Worm (Caenorhabditis elegans) whole organism, midembryonic: ENCODE measurements around the gene F44B9.2.

Source experiments
- T22C8.4 ChIP-seq: fragments of 200-800 bp; sonication (Bioruptor generic); IDR thresholded peaks from 2 replicates; pipeline ENCODE4 v1.3.6; 2022; ENCODE audit warnings: missing genetic modification characterization, missing compliant biosample characterization
- cog-1 ChIP-seq: sonication (generic microtip); optimal IDR thresholded peaks from 2 replicates; lab custom pipeline; 2016; ENCODE audit warnings: missing genetic modification characterization, missing compliant biosample characterization
- flt-1 ChIP-seq: fragments of 200-800 bp; sonication (Bioruptor generic); IDR thresholded peaks from 2 replicates; pipeline ENCODE4 v1.3.6; 2022; ENCODE audit warnings: missing genetic modification characterization, missing compliant biosample characterization
- klf-2 ChIP-seq: fragments of 200-800 bp; sonication (Bioruptor generic); conservative IDR thresholded peaks from 2 replicates; pipeline ENCODE4 v1.3.6; 2022; ENCODE audit warnings: missing genetic modification reagents, missing genetic modification characterization, missing compliant biosample characterization
- med-1 ChIP-seq: sonication (generic microtip); optimal IDR thresholded peaks from 2 replicates; lab custom pipeline; 2017; ENCODE audit warnings: missing genetic modification characterization, mild to moderate bottlenecking, missing compliant biosample characterization, antibody characterized with exemption, missing genetic modification reagents; ENCODE audit not compliant: insufficient read depth
- ref-1 ChIP-seq: fragments of 200-800 bp; sonication (Bioruptor generic); conservative IDR thresholded peaks from 2 replicates; pipeline ENCODE4 v1.3.6; 2022; ENCODE audit warnings: missing genetic modification reagents, missing genetic modification characterization, missing compliant biosample characterization
- tab-1 ChIP-seq: fragments of 200-800 bp; sonication (Bioruptor generic); IDR thresholded peaks from 2 replicates; pipeline ENCODE4 v1.3.6; 2022; ENCODE audit warnings: missing genetic modification characterization, missing compliant biosample characterization
- ztf-23 ChIP-seq: fragments of 200-800 bp; sonication (Bioruptor generic); IDR thresholded peaks from 2 replicates; pipeline ENCODE4 v1.3.6; 2022; ENCODE audit warnings: missing genetic modification reagents, missing genetic modification characterization, missing compliant biosample characterization
- ztf-29 ChIP-seq: fragments of 200-800 bp; sonication (Bioruptor generic); IDR thresholded peaks from 2 replicates; pipeline ENCODE4 v1.3.6; 2022; ENCODE audit warnings: missing genetic modification reagents, missing genetic modification characterization, missing compliant biosample characterization

Gene F44B9.2

DNA sequence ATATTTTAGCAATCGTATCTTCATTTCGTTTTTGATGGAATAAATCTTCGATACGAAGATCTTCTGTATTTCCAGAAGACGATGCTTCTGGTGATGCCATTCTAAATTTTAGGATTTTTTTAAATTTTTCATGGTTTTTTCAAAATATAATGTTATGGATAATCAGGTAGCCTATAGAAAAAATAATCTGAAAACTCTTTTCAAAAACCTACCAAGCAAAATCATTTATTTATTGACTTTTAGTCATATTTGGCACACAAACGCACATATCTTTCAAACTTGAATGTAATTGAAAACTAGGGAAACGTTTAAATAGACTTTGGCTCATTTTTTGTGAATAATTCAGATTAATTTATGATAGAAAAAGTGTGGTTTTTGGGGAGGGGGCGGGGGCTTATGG, 5.8 kb upstream of the F44B9.2 start, which contains the start of gene F44B9.5:
Gene F44B9.5, minus strand, starts transcription at position 101 of the 400 bp plus-strand sequence.
- no peak for TF ChIP-seq ref-1 (GFP tag; lab: Robert Waterston, UW)
- TF ChIP-seq flt-1 (GFP tag; lab: Robert Waterston, UW) = no peak
- no peak for TF ChIP-seq T22C8.4
- no peak for TF ChIP-seq med-1 (GFP tag; lab: Kevin White, UChicago)
- TF ChIP-seq ztf-23 (GFP tag; lab: Robert Waterston, UW) = no peak
- no peak for TF ChIP-seq klf-2 (GFP tag; lab: Robert Waterston, UW)
- no peak for TF ChIP-seq ztf-29
- TF ChIP-seq tab-1 (GFP tag; lab: Robert Waterston, UW) = no peak
- TF ChIP-seq cog-1 (tag; lab: Kevin White, UChicago) = no peak

DNA sequence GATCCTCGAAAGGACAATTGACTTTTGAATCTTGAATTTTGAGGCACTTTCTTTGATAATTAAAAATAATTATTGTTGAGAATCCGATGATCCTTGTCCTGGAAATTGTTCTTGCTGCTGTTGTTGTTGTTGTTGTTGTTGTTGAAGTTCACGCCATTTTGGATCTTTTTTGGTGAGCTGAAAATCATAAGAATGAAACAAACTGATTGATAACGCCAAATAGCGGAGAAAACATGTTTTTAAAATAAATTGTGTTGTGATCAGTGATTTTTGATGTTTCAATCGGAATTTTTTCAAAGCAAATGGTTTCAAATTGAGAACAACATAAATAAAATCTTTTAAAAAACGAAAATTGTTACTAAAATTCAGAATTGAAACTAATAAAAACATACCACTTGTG, 5.2 kb upstream of the F44B9.2 start:
- TF ChIP-seq klf-2 (GFP tag; lab: Robert Waterston, UW) = no peak
- TF ChIP-seq ztf-29 = no peak
- no peak for TF ChIP-seq ztf-23 (GFP tag; lab: Robert Waterston, UW)
- no peak for TF ChIP-seq tab-1 (GFP tag; lab: Robert Waterston, UW)
- no peak for TF ChIP-seq ref-1 (GFP tag; lab: Robert Waterston, UW)
- TF ChIP-seq med-1 (GFP tag; lab: Kevin White, UChicago) = no peak
- TF ChIP-seq cog-1 (tag; lab: Kevin White, UChicago) = no peak
- TF ChIP-seq flt-1 (GFP tag; lab: Robert Waterston, UW) = no peak
- no peak for TF ChIP-seq T22C8.4

DNA sequence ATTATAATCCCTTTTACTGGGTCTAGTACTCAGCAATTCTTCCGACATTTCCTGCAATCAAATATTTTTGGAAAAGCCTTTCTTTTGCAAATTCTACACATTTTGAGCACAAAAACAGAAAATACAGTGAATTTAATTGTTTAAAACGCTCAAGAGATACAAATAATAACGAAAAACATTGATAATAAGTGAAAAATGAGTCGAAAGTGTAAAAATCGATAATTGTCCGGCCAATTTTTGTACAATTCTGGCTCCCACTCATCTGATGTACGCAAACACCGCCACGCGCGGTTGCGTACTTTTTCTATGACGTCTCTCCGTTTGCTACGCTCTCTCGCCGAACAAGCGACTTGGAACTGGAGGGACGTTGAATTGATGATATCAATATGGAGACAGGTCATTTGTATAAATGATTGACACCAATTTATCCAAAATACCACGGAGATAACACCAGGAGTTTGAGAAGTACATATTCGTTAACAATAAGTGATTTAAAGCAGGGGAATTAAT, 1.4 kb upstream of the F44B9.2 start, which contains the start of gene lin-36:
Gene lin-36, minus strand, starts transcription at position 51 of the 510 bp plus-strand sequence.
- no peak for TF ChIP-seq ref-1 (GFP tag; lab: Robert Waterston, UW)
- no peak for TF ChIP-seq med-1 (GFP tag; lab: Kevin White, UChicago)
- TF ChIP-seq flt-1 (GFP tag; lab: Robert Waterston, UW) = peak; percentile 48; the same call in 1 of the 2 replicates
- peak; percentile 53; the same call in 1 of the 2 replicates for TF ChIP-seq ztf-23 (GFP tag; lab: Robert Waterston, UW)
- TF ChIP-seq ztf-29 = no peak
- no peak for TF ChIP-seq tab-1 (GFP tag; lab: Robert Waterston, UW)
- TF ChIP-seq T22C8.4 = peak; percentile 90
- TF ChIP-seq cog-1 (tag; lab: Kevin White, UChicago) = peak; percentile 84
- no peak for TF ChIP-seq klf-2 (GFP tag; lab: Robert Waterston, UW)

DNA sequence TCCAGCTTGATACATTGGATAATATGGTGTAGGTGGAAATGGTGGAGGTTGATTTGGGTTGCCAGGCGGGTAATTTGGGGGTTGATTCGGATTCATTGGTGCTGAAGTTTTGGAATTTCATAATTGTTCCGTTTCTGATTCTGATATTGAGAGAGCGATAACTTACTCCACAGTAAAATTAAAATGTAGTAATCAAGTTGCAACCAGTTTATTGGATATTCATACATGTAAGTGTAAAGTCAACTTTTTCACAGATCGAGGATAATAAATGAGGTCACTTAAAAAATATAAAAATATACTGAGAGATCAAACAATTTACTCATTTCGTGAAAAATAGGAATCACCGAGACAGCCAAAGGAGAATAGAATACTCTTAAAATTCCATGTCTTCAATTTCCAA, 5.7 kb downstream of the F44B9.2 start, which contains the start of gene mdt-30:
Gene mdt-30, minus strand, starts transcription at position 101 of the 400 bp plus-strand sequence.
- no peak for TF ChIP-seq flt-1 (GFP tag; lab: Robert Waterston, UW)
- TF ChIP-seq med-1 (GFP tag; lab: Kevin White, UChicago) = no peak
- no peak for TF ChIP-seq klf-2 (GFP tag; lab: Robert Waterston, UW)
- TF ChIP-seq ztf-29 = no peak
- TF ChIP-seq T22C8.4 = no peak
- no peak for TF ChIP-seq ref-1 (GFP tag; lab: Robert Waterston, UW)
- no peak for TF ChIP-seq cog-1 (tag; lab: Kevin White, UChicago)
- TF ChIP-seq ztf-23 (GFP tag; lab: Robert Waterston, UW) = no peak
- TF ChIP-seq tab-1 (GFP tag; lab: Robert Waterston, UW) = no peak

DNA sequence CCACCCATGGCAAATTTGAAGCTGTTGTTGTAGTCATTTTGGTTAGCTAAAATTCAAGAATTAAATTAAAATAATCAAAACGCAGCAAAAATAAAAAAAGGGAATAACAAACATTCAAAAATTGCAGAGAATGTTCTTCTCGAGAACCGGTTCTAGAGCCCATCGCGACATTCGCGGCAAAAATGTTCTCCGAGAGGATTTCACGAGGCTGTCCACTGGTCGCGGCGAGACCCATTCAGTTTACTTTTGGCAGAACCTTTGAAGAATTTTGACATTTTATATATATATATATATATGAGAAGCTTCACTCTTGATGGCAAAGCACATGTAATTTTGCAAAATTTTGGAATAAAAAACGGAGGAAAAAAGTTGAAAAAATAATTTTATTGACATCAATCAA, 7.2 kb downstream of the F44B9.2 start, which contains the start of gene F44B9.8:
Gene F44B9.8, minus strand, starts transcription at position 163 of the 400 bp plus-strand sequence.
- TF ChIP-seq cog-1 (tag; lab: Kevin White, UChicago) = no peak
- no peak for TF ChIP-seq ref-1 (GFP tag; lab: Robert Waterston, UW)
- TF ChIP-seq med-1 (GFP tag; lab: Kevin White, UChicago) = no peak
- no peak for TF ChIP-seq ztf-29
- TF ChIP-seq T22C8.4 = no peak
- TF ChIP-seq tab-1 (GFP tag; lab: Robert Waterston, UW) = no peak
- TF ChIP-seq ztf-23 (GFP tag; lab: Robert Waterston, UW) = no peak
- TF ChIP-seq klf-2 (GFP tag; lab: Robert Waterston, UW) = no peak
- no peak for TF ChIP-seq flt-1 (GFP tag; lab: Robert Waterston, UW)

DNA sequence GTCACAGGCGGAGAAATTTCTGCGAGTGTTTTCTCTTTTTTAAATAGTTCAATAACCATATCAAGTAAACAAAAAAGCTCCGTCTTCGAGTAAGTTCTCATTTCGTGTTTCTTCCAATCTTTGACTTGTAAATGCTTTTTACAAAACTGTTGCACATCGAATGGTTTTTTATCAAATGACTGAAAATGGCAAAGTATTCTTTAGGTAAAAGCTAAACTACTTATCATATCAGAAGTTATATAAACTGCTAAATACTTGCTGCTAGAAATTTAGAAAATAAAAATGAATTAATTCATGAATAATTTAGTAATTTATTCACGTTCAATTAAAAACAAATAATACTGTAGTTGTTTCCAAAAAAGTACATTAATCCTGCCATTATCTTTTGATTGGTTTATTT, 8.7 kb downstream of the F44B9.2 start, which contains the start of gene F44B9.9:
Gene F44B9.9, minus strand, starts transcription at position 101 of the 400 bp plus-strand sequence.
- TF ChIP-seq flt-1 (GFP tag; lab: Robert Waterston, UW) (no peak), cog-1 (tag; lab: Kevin White, UChicago) (no peak), ztf-29 (no peak)

DNA sequence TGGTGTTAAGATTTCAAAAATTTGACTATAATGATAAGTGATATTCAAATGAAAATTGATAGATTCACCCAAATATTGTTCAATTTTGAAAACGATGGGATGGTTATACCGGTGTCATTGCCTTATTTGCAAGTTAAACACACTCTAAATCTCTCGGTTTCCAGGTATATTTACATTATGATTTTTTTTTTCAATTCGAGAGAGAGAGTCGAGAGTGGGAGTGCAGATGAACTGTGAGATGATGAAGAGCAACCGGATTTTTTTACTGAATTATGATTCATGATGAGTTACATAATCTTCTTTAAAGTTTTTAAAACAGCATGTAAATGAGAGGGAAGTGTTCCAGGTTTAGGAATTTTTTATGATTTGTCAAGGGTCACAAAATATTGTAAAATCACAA, 11.3 kb downstream of the F44B9.2 start, which contains the start of gene F44B9.10:
Gene F44B9.10, minus strand, starts transcription at position 101 of the 400 bp plus-strand sequence.
- TF ChIP-seq ref-1 (GFP tag; lab: Robert Waterston, UW) = no peak
- TF ChIP-seq med-1 (GFP tag; lab: Kevin White, UChicago) = no peak
- TF ChIP-seq ztf-23 (GFP tag; lab: Robert Waterston, UW) = no peak
- no peak for TF ChIP-seq T22C8.4
- TF ChIP-seq cog-1 (tag; lab: Kevin White, UChicago) = no peak

DNA sequence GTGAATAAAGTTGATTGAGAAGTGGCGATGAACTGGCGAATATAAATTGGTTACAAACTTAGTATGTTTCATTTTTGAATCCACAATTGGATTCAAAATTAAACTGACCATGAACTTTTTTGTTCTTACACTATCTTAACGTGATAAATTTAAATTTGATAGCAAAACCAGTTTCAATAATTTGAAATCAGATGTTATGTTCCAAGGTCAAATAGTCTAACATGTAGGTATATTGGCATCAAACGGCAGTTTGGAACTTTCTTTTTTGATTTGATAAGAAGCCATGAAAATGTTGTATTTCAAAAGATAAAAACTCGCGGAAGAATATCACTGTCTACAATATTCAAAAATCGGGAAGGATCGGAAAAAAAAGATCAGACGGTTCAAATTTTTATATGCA, 13.8 kb downstream of the F44B9.2 start:
- no peak for TF ChIP-seq ref-1 (GFP tag; lab: Robert Waterston, UW)
- TF ChIP-seq cog-1 (tag; lab: Kevin White, UChicago) = no peak
- no peak for TF ChIP-seq klf-2 (GFP tag; lab: Robert Waterston, UW)

DNA sequence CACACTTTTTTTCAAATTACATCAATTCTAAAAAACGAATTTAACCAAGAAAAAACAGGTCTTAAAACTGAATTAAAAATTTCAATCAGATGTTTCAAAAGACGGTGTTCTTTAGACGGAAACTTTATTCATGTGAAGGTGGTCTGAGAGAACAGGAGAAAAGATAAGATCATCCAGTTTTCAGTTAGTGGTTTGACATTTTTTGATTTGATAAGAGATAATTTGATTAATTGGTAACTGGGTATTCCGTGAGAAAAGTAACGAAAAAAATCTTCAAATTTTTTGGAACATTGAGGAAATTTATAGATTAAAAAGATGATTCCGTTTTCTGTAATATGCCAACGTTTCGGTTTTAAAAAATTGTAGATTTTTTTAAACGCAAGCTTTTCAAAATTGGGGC, 14.2 kb downstream of the F44B9.2 start:
- no peak for TF ChIP-seq klf-2 (GFP tag; lab: Robert Waterston, UW)
- no peak for TF ChIP-seq med-1 (GFP tag; lab: Kevin White, UChicago)
- TF ChIP-seq T22C8.4 = no peak
- no peak for TF ChIP-seq cog-1 (tag; lab: Kevin White, UChicago)
- no peak for TF ChIP-seq ref-1 (GFP tag; lab: Robert Waterston, UW)
- TF ChIP-seq flt-1 (GFP tag; lab: Robert Waterston, UW) = no peak
- TF ChIP-seq ztf-29 = no peak
- TF ChIP-seq ztf-23 (GFP tag; lab: Robert Waterston, UW) = no peak
- TF ChIP-seq tab-1 (GFP tag; lab: Robert Waterston, UW) = no peak
